Fruit fly (Drosophila melanogaster): ENCODE measurements around the gene CG32241.

DNA sequence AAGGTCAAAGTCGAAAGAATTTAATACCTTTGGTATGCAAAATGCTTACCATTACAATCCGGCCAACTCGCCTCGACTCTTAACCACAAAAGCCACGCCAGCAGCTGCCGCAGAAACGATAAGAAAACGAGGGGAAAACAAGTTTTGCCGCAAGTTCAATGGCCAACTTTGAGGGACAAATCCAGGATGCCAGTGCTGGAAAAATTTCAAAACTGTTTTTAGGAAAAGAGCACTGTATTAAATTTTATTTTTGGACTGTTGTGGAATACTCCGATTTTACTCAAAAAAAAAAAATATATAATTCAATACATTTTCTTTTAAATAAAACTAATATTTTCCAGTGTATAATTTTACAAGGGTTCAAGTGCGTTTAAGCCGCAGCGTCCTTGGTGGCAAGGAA lies 28.2 kb upstream of the CG32241 start:
- TF ChIP-seq h (optimal IDR thresholded peaks at IDR 0.05) (no peak), Myc (optimal IDR thresholded peaks at IDR 0.05) (no peak), psq (optimal IDR thresholded peaks at IDR 0.05) (no peak)
